Fruit fly (Drosophila melanogaster) whole organism, embryonic: ENCODE results near the gene scu.

ENCODE experiments used
- CG10209 ChIP-seq: fragments of 200-800 bp; sonication (Bioruptor generic); optimal IDR thresholded peaks from 3 replicates; lab custom pipeline; 2017; ENCODE audit warnings: missing biosample characterization, mild to moderate bottlenecking, missing genetic modification characterization, missing genetic modification reagents
- CG10654 ChIP-seq: fragments of 200-800 bp; sonication (Bioruptor generic); optimal IDR thresholded peaks from 2 replicates; lab custom pipeline; 2016; ENCODE audit warnings: missing biosample characterization, missing genetic modification characterization
- CG11504 ChIP-seq: fragments of 200-800 bp; sonication (Bioruptor generic); optimal IDR thresholded peaks from 3 replicates; lab custom pipeline; 2019; ENCODE audit warnings: missing biosample characterization, mild to moderate bottlenecking, missing genetic modification characterization, moderate library complexity
- CG12104 ChIP-seq: fragments of 200-800 bp; sonication (Bioruptor generic); optimal IDR thresholded peaks from 3 replicates; lab custom pipeline; 2016; ENCODE audit warnings: missing biosample characterization, missing genetic modification characterization
- CG13296 ChIP-seq: fragments of 200-800 bp; sonication (Bioruptor generic); optimal IDR thresholded peaks from 3 replicates; lab custom pipeline; 2018; ENCODE audit warnings: missing biosample characterization, mild to moderate bottlenecking, missing genetic modification characterization
- CG13775 ChIP-seq: fragments of 200-800 bp; sonication (Bioruptor generic); optimal IDR thresholded peaks from 3 replicates; lab custom pipeline; 2017; ENCODE audit warnings: missing biosample characterization, mild to moderate bottlenecking, missing genetic modification characterization
- CG15269 ChIP-seq: fragments of 200-800 bp; sonication (Bioruptor generic); optimal IDR thresholded peaks from 2 replicates; lab custom pipeline; 2018; ENCODE audit warnings: missing biosample characterization, mild to moderate bottlenecking, missing genetic modification characterization, moderate library complexity
- CG15601 ChIP-seq: fragments of 200-800 bp; sonication (Bioruptor generic); optimal IDR thresholded peaks from 3 replicates; lab custom pipeline; 2019; ENCODE audit warnings: missing biosample characterization, mild to moderate bottlenecking, missing genetic modification characterization, moderate library complexity
- CG1647 ChIP-seq: fragments of 200-800 bp; sonication (Bioruptor generic); optimal IDR thresholded peaks from 3 replicates; lab custom pipeline; 2016; ENCODE audit warnings: missing biosample characterization, missing genetic modification characterization
- CG16815 ChIP-seq: fragments of 200-800 bp; sonication (Bioruptor generic); optimal IDR thresholded peaks from 3 replicates; lab custom pipeline; 2017; ENCODE audit warnings: missing biosample characterization, mild to moderate bottlenecking, missing genetic modification characterization
- CG17568 ChIP-seq: fragments of 200-800 bp; sonication (Bioruptor generic); optimal IDR thresholded peaks from 2 replicates; lab custom pipeline; 2018; ENCODE audit warnings: missing biosample characterization, mild to moderate bottlenecking, missing genetic modification characterization, moderate library complexity
- CG4328 ChIP-seq: fragments of 200-800 bp; sonication (Bioruptor generic); optimal IDR thresholded peaks from 3 replicates; lab custom pipeline; 2017; ENCODE audit warnings: missing biosample characterization, missing genetic modification reagents, missing genetic modification characterization
- CG43689 ChIP-seq: fragments of 200-800 bp; sonication (Bioruptor generic); IDR thresholded peaks from 2 replicates; pipeline ENCODE4 v1.3.6; 2022; ENCODE audit warnings: missing biosample characterization, missing genetic modification characterization
- CG4424 ChIP-seq: fragments of 200-800 bp; sonication (Bioruptor generic); optimal IDR thresholded peaks from 3 replicates; lab custom pipeline; 2016; ENCODE audit warnings: missing biosample characterization, missing genetic modification characterization
- CG4617 ChIP-seq: fragments of 200-800 bp; sonication (Bioruptor generic); optimal IDR thresholded peaks from 3 replicates; lab custom pipeline; 2016; ENCODE audit warnings: missing biosample characterization, missing genetic modification characterization, borderline replicate concordance
- CG6272 ChIP-seq: fragments of 200-800 bp; sonication (Bioruptor generic); IDR thresholded peaks from 2 replicates; pipeline ENCODE4 v1.3.6; 2022; ENCODE audit warnings: missing biosample characterization, missing genetic modification characterization
- CG6813 ChIP-seq: fragments of 200-800 bp; sonication (Bioruptor generic); optimal IDR thresholded peaks from 2 replicates; lab custom pipeline; 2017; ENCODE audit warnings: missing biosample characterization, missing genetic modification characterization, mild to moderate bottlenecking, moderate library complexity, missing genetic modification reagents
- CG6854 ChIP-seq: fragments of 200-800 bp; sonication (Bioruptor generic); optimal IDR thresholded peaks from 3 replicates; lab custom pipeline; 2017; ENCODE audit warnings: missing biosample characterization, mild to moderate bottlenecking, missing genetic modification characterization
- CG7372 ChIP-seq: fragments of 200-800 bp; sonication (Bioruptor generic); IDR thresholded peaks from 2 replicates; pipeline ENCODE4 v1.3.6; 2022; ENCODE audit warnings: missing biosample characterization, missing genetic modification characterization
- D19A ChIP-seq: fragments of 200-800 bp; optimal IDR thresholded peaks from 3 replicates; lab custom pipeline; 2019; ENCODE audit warnings: missing biosample characterization, mild to moderate bottlenecking, missing genetic modification characterization, moderate library complexity
- D19B ChIP-seq: fragments of 200-800 bp; sonication (Bioruptor generic); optimal IDR thresholded peaks from 2 replicates; lab custom pipeline; 2017; ENCODE audit warnings: missing biosample characterization, mild to moderate bottlenecking, missing genetic modification characterization
- Dfd ChIP-seq, 2 experiments: fragments of >200 bp; optimal IDR thresholded peaks; 2 replicates each; lab custom pipeline; 2017; ENCODE audit warnings: missing biosample characterization in 2 of 2, missing genetic modification characterization in 2 of 2
- Dip2 ChIP-seq: fragments of 200-800 bp; sonication (Bioruptor generic); IDR thresholded peaks from 2 replicates; pipeline ENCODE4 v1.3.6; 2022; ENCODE audit warnings: missing biosample characterization, missing genetic modification characterization
- Dip3 ChIP-seq: fragments of 200-800 bp; sonication (Bioruptor generic); optimal IDR thresholded peaks from 3 replicates; lab custom pipeline; 2016; ENCODE audit warnings: missing biosample characterization, missing genetic modification characterization
- GATAe ChIP-seq: fragments of 200-800 bp; sonication (Bioruptor generic); conservative IDR thresholded peaks from 2 replicates; pipeline ENCODE4 v1.3.6; 2022; ENCODE audit warnings: missing biosample characterization, missing genetic modification characterization
- Hand ChIP-seq: fragments of 200-800 bp; sonication (Bioruptor generic); optimal IDR thresholded peaks from 2 replicates; lab custom pipeline; 2017; ENCODE audit warnings: mild to moderate bottlenecking, missing biosample characterization, missing genetic modification reagents, missing genetic modification characterization
- MBD-R2 ChIP-seq: fragments of 200-800 bp; sonication (Bioruptor generic); IDR thresholded peaks from 2 replicates; pipeline ENCODE4 v1.3.6; 2022; ENCODE audit warnings: missing biosample characterization, missing genetic modification characterization
- Nf-YA ChIP-seq: fragments of 200-800 bp; sonication (Bioruptor generic); IDR thresholded peaks from 2 replicates; pipeline ENCODE4 v1.3.6; 2022; ENCODE audit warnings: missing biosample characterization, missing genetic modification characterization
- Optix ChIP-seq: fragments of 200-800 bp; sonication (Bioruptor generic); IDR thresholded peaks from 3 replicates; pipeline ENCODE4 v1.3.6; 2022; ENCODE audit warnings: missing biosample characterization, missing genetic modification characterization
- Scr ChIP-seq: fragments of 200-800 bp; sonication (Bioruptor generic); IDR thresholded peaks from 2 replicates; pipeline ENCODE4 v1.3.6; 2022; ENCODE audit warnings: missing biosample characterization, missing genetic modification characterization; ENCODE audit not compliant: partially characterized antibody
- Sry-δ ChIP-seq: fragments of 200-800 bp; sonication (Bioruptor generic); optimal IDR thresholded peaks from 2 replicates; lab custom pipeline; 2016; ENCODE audit warnings: missing biosample characterization, missing genetic modification characterization
- TFAM ChIP-seq: fragments of 200-800 bp; sonication (Bioruptor generic); optimal IDR thresholded peaks from 2 replicates; lab custom pipeline; 2017; ENCODE audit warnings: missing biosample characterization, missing genetic modification characterization, inconsistent platforms
- ac ChIP-seq: fragments of 200-800 bp; sonication (Bioruptor generic); optimal IDR thresholded peaks from 3 replicates; lab custom pipeline; 2017; ENCODE audit warnings: missing biosample characterization, mild to moderate bottlenecking, missing genetic modification characterization
- aop ChIP-seq: fragments of 200-800 bp; sonication (Bioruptor generic); IDR thresholded peaks from 2 replicates; pipeline ENCODE4 v1.3.6; 2022; ENCODE audit warnings: missing biosample characterization, missing genetic modification characterization
- bsh ChIP-seq, 2 experiments: fragments of 200-800 bp; sonication (Bioruptor generic); optimal IDR thresholded peaks; 2 replicates each; lab custom pipeline; 2017 to 2018; ENCODE audit warnings: mild to moderate bottlenecking in 2 of 2, missing biosample characterization in 2 of 2, missing genetic modification characterization in 2 of 2, moderate library complexity in 1 of 2
- dm ChIP-seq: fragments of 200-800 bp; sonication (Bioruptor generic); optimal IDR thresholded peaks from 3 replicates; lab custom pipeline; 2016; ENCODE audit warnings: missing biosample characterization, missing genetic modification characterization
- esg ChIP-seq: fragments of 200-800 bp; sonication (Bioruptor generic); conservative IDR thresholded peaks from 2 replicates; pipeline ENCODE4 v1.3.6; 2022; ENCODE audit warnings: missing biosample characterization, missing genetic modification characterization
- fd96Cb ChIP-seq: fragments of 200-800 bp; sonication (Bioruptor generic); optimal IDR thresholded peaks from 2 replicates; lab custom pipeline; 2018; ENCODE audit warnings: missing biosample characterization, mild to moderate bottlenecking, missing genetic modification characterization, moderate library complexity
- gce ChIP-seq: fragments of 200-800 bp; sonication (Bioruptor generic); IDR thresholded peaks from 3 replicates; pipeline ENCODE4 v1.3.6; 2022; ENCODE audit warnings: missing biosample characterization, missing genetic modification characterization
- ham ChIP-seq: fragments of 200-800 bp; sonication (Bioruptor generic); IDR thresholded peaks from 2 replicates; pipeline ENCODE4 v1.3.6; 2022; ENCODE audit warnings: missing biosample characterization, missing genetic modification characterization
- knrl ChIP-seq: fragments of 200-800 bp; sonication (Bioruptor generic); IDR thresholded peaks from 3 replicates; pipeline ENCODE4 v1.3.6; 2022; ENCODE audit warnings: missing biosample characterization, missing genetic modification characterization; ENCODE audit not compliant: partially characterized antibody
- schlank ChIP-seq: fragments of 200-800 bp; sonication (Bioruptor generic); optimal IDR thresholded peaks from 2 replicates; lab custom pipeline; 2018; ENCODE audit warnings: missing biosample characterization, mild to moderate bottlenecking, missing genetic modification characterization
- sd ChIP-seq: fragments of 200-800 bp; sonication (Bioruptor generic); optimal IDR thresholded peaks from 3 replicates; lab custom pipeline; 2018; ENCODE audit warnings: missing biosample characterization, mild to moderate bottlenecking, missing genetic modification characterization, moderate library complexity
- slou ChIP-seq: fragments of 200-800 bp; sonication (Bioruptor generic); optimal IDR thresholded peaks from 3 replicates; lab custom pipeline; 2016; ENCODE audit warnings: missing biosample characterization, missing genetic modification characterization
- sna ChIP-seq: fragments of 200-800 bp; sonication (Bioruptor generic); IDR thresholded peaks from 2 replicates; pipeline ENCODE4 v1.3.6; 2022; ENCODE audit warnings: missing biosample characterization, missing genetic modification characterization; ENCODE audit not compliant: partially characterized antibody
- sr ChIP-seq: fragments of 200-800 bp; sonication (Bioruptor generic); IDR thresholded peaks from 3 replicates; pipeline ENCODE4 v1.3.6; 2022; ENCODE audit warnings: missing biosample characterization, missing genetic modification characterization
- stwl ChIP-seq: fragments of 200-800 bp; sonication (Bioruptor generic); optimal IDR thresholded peaks from 3 replicates; lab custom pipeline; 2018; ENCODE audit warnings: missing biosample characterization, mild to moderate bottlenecking, missing genetic modification characterization, moderate library complexity
- unpg ChIP-seq: fragments of 200-800 bp; sonication (Bioruptor generic); optimal IDR thresholded peaks from 3 replicates; lab custom pipeline; 2018; ENCODE audit warnings: missing biosample characterization, mild to moderate bottlenecking, missing genetic modification characterization, moderate library complexity
- wek ChIP-seq: fragments of 200-800 bp; sonication (Bioruptor generic); optimal IDR thresholded peaks from 3 replicates; lab custom pipeline; 2018; ENCODE audit warnings: missing biosample characterization, mild to moderate bottlenecking, missing genetic modification characterization, moderate library complexity
- zen ChIP-seq: fragments of 200-800 bp; sonication (Bioruptor generic); optimal IDR thresholded peaks from 3 replicates; lab custom pipeline; 2018; ENCODE audit warnings: missing biosample characterization, mild to moderate bottlenecking, missing genetic modification characterization, moderate library complexity

scu gene

DNA sequence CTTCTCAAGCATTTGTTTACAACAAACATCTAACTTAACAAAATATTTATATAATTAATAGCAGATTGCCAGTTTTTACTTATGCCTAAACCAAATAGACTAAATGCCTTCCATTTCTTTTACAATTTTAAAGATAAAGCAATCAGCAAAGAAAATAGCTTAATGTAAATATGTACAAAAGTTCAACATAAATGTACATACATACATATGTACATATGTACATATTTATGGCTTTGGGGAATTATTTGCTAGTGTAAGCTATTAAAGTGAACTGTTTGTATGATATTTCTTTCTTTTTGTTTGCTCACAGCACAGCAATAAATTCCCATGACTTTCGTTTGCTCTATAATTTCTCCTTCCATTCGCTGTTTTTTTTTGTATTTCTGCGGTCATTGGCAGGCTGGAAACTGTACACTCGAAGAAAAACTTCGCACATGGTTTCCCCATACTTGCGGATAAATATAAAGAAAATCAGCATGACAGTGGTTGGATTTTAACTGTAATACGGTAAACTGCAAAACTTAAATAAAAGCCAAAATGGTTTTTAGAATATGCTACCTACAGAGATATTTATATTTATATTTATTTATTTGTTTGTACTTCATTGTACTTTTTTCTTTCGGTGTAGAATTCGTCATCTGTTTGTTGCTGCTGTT lies 50.0 kb downstream of the scu start (continued):
- TF ChIP-seq CG10209 (no peak), ac (GFP tag; lab: Kevin White, UChicago) (no peak), slou (GFP tag; lab: Kevin White, UChicago) (no peak), bsh (GFP tag; optimal IDR thresholded peaks at IDR 0.05; lab: Kevin White, UChicago) (peak in 1 of 2 experiments; percentile 22), knrl (GFP tag; lab: Robert Waterston, UW) (no peak), CG12104 (GFP tag; lab: Kevin White, UChicago) (no peak), TFAM (GFP tag; lab: Kevin White, UChicago) (no peak), Dip2 (GFP tag; lab: Robert Waterston, UW) (no peak), sr (GFP tag; lab: Robert Waterston, UW) (no peak), CG1647 (GFP tag; lab: Kevin White, UChicago) (no peak), D19B (GFP tag; lab: Kevin White, UChicago) (no peak), wek (GFP tag; lab: Kevin White, UChicago) (no peak), ham (GFP tag; lab: Robert Waterston, UW) (no peak), CG15269 (tag; lab: Kevin White, UChicago) (peak; percentile 31), Scr (GFP tag; lab: Robert Waterston, UW) (no peak), Hand (GFP tag; lab: Kevin White, UChicago) (no peak), CG4328 (GFP tag; lab: Kevin White, UChicago) (no peak), CG17568 (no peak), dm (GFP tag; lab: Kevin White, UChicago) (no peak), CG15601 (tag; lab: Kevin White, UChicago) (peak; percentile 20), GATAe (GFP tag; lab: Robert Waterston, UW) (no peak), esg (GFP tag; lab: Robert Waterston, UW) (no peak), CG13775 (no peak), CG6272 (no peak), fd96Cb (peak; percentile 21), gce (0 out of 3 replicates have a peak, but pooled peaks have one; percentile 8), zen (tag; lab: Kevin White, UChicago) (no peak), Optix (GFP tag; lab: Robert Waterston, UW) (no peak), CG13296 (no peak), MBD-R2 (no peak), aop (GFP tag; lab: Robert Waterston, UW) (no peak), sd (tag; lab: Kevin White, UChicago) (no peak), D19A (tag; lab: Kevin White, UChicago) (no peak), stwl (tag; lab: Kevin White, UChicago) (no peak), CG43689 (no peak), CG16815 (GFP tag; lab: Kevin White, UChicago) (no peak), CG4617 (GFP tag; lab: Kevin White, UChicago) (no peak), unpg (no peak), sna (no peak), CG6854 (GFP tag; lab: Kevin White, UChicago) (no peak), CG4424 (GFP tag; lab: Kevin White, UChicago) (peak; percentile 12), Dip3 (no peak), CG7372 (GFP tag; lab: Robert Waterston, UW) (no peak), Nf-YA (GFP tag; lab: Robert Waterston, UW) (no peak), schlank (tag; lab: Kevin White, UChicago) (no peak), Dfd (GFP tag; optimal IDR thresholded peaks at IDR 0.05; lab: Kevin White, UChicago) (no peak), CG10654 (no peak), CG11504 (tag; lab: Kevin White, UChicago) (peak; percentile 50), CG6813 (GFP tag; lab: Kevin White, UChicago) (no peak), Sry-δ (GFP tag; lab: Kevin White, UChicago) (no peak)
